Fruit fly (Drosophila melanogaster) whole organism, embryonic: Measurements from ENCODE around the gene CG32278.

Experiments
- Atf-2 ChIP-seq: fragments of 200-800 bp; sonication (Bioruptor generic); optimal IDR thresholded peaks from 2 replicates; lab custom pipeline; 2016; ENCODE audit warnings: missing biosample characterization, missing genetic modification characterization
- B-H1 ChIP-seq: fragments of 200-800 bp; sonication (Bioruptor generic); IDR thresholded peaks from 3 replicates; pipeline ENCODE4 v1.3.6; 2022; ENCODE audit warnings: missing biosample characterization, missing genetic modification characterization
- CG11398 ChIP-seq: fragments of 200-800 bp; sonication (Bioruptor generic); optimal IDR thresholded peaks from 2 replicates; lab custom pipeline; 2016; ENCODE audit warnings: missing biosample characterization, missing genetic modification characterization
- CG13775 ChIP-seq: fragments of 200-800 bp; sonication (Bioruptor generic); optimal IDR thresholded peaks from 3 replicates; lab custom pipeline; 2017; ENCODE audit warnings: missing biosample characterization, mild to moderate bottlenecking, missing genetic modification characterization
- CG14710 ChIP-seq: fragments of 200-800 bp; sonication (Bioruptor generic); optimal IDR thresholded peaks from 3 replicates; lab custom pipeline; 2019; ENCODE audit warnings: missing biosample characterization, mild to moderate bottlenecking, missing genetic modification characterization, moderate library complexity
- CG15073 ChIP-seq: fragments of 200-800 bp; sonication (Bioruptor generic); optimal IDR thresholded peaks from 2 replicates; lab custom pipeline; 2016; ENCODE audit warnings: missing biosample characterization, missing genetic modification characterization
- CG1647 ChIP-seq: fragments of 200-800 bp; sonication (Bioruptor generic); optimal IDR thresholded peaks from 3 replicates; lab custom pipeline; 2016; ENCODE audit warnings: missing biosample characterization, missing genetic modification characterization
- CG17186 ChIP-seq: fragments of 200-800 bp; sonication (Bioruptor generic); optimal IDR thresholded peaks from 3 replicates; lab custom pipeline; 2017; ENCODE audit warnings: missing biosample characterization, missing genetic modification reagents, missing genetic modification characterization
- CG1832 ChIP-seq: fragments of 200-800 bp; sonication (Bioruptor generic); optimal IDR thresholded peaks from 2 replicates; lab custom pipeline; 2017; ENCODE audit warnings: missing biosample characterization, mild to moderate bottlenecking, missing genetic modification characterization, inconsistent platforms
- CG18476 ChIP-seq: fragments of 200-800 bp; sonication (Bioruptor generic); optimal IDR thresholded peaks from 2 replicates; lab custom pipeline; 2016; ENCODE audit warnings: missing biosample characterization, mild to moderate bottlenecking, missing genetic modification characterization
- CG2875 ChIP-seq: fragments of 200-800 bp; sonication (Bioruptor generic); optimal IDR thresholded peaks from 2 replicates; lab custom pipeline; 2017; ENCODE audit warnings: missing biosample characterization, mild to moderate bottlenecking, missing genetic modification characterization, missing genetic modification reagents
- CG30403 ChIP-seq: fragments of 200-800 bp; sonication (Bioruptor generic); optimal IDR thresholded peaks from 3 replicates; lab custom pipeline; 2016; ENCODE audit warnings: missing biosample characterization, missing genetic modification characterization
- CG31365 ChIP-seq: fragments of 200-800 bp; sonication (Bioruptor generic); optimal IDR thresholded peaks from 2 replicates; lab custom pipeline; 2018; ENCODE audit warnings: missing biosample characterization, mild to moderate bottlenecking, missing genetic modification characterization
- CG32767 ChIP-seq: fragments of 200-800 bp; sonication (Bioruptor generic); IDR thresholded peaks from 2 replicates; pipeline ENCODE4 v1.3.6; 2022; ENCODE audit warnings: missing biosample characterization, missing genetic modification characterization
- CG33557 ChIP-seq: fragments of 200-800 bp; sonication (Bioruptor generic); optimal IDR thresholded peaks from 2 replicates; lab custom pipeline; 2019; ENCODE audit warnings: missing biosample characterization, mild to moderate bottlenecking, missing genetic modification characterization, moderate library complexity
- CG34376 ChIP-seq: fragments of 200-800 bp; sonication (Bioruptor generic); optimal IDR thresholded peaks from 2 replicates; lab custom pipeline; 2018; ENCODE audit warnings: missing biosample characterization, mild to moderate bottlenecking, missing genetic modification characterization
- CG4328 ChIP-seq: fragments of 200-800 bp; sonication (Bioruptor generic); optimal IDR thresholded peaks from 3 replicates; lab custom pipeline; 2017; ENCODE audit warnings: missing biosample characterization, missing genetic modification reagents, missing genetic modification characterization
- CG4404 ChIP-seq: fragments of 200-800 bp; sonication (Bioruptor generic); IDR thresholded peaks from 2 replicates; pipeline ENCODE4 v1.3.6; 2022; ENCODE audit warnings: missing biosample characterization, missing genetic modification characterization
- CG6254 ChIP-seq: fragments of 200-800 bp; sonication (Bioruptor generic); optimal IDR thresholded peaks from 3 replicates; lab custom pipeline; 2017; ENCODE audit warnings: mild to moderate bottlenecking, missing biosample characterization, missing genetic modification reagents, missing genetic modification characterization
- CG9215 ChIP-seq: fragments of 200-800 bp; sonication (Bioruptor generic); IDR thresholded peaks from 2 replicates; pipeline ENCODE4 v1.3.6; 2022; ENCODE audit warnings: missing biosample characterization, missing genetic modification characterization
- Dip2 ChIP-seq: fragments of 200-800 bp; sonication (Bioruptor generic); IDR thresholded peaks from 2 replicates; pipeline ENCODE4 v1.3.6; 2022; ENCODE audit warnings: missing biosample characterization, missing genetic modification characterization
- Dp ChIP-seq: fragments of 200-800 bp; sonication (Bioruptor generic); optimal IDR thresholded peaks from 2 replicates; lab custom pipeline; 2018; ENCODE audit warnings: missing biosample characterization, mild to moderate bottlenecking, missing genetic modification characterization, moderate library complexity
- Fer2 ChIP-seq: fragments of 200-800 bp; sonication (Bioruptor generic); optimal IDR thresholded peaks from 2 replicates; lab custom pipeline; 2018; ENCODE audit warnings: missing biosample characterization, mild to moderate bottlenecking, missing genetic modification characterization, moderate library complexity
- HLHmδ ChIP-seq: fragments of 200-800 bp; sonication (Bioruptor generic); optimal IDR thresholded peaks from 2 replicates; lab custom pipeline; 2018; ENCODE audit warnings: missing biosample characterization, mild to moderate bottlenecking, missing genetic modification characterization, moderate library complexity
- Hey ChIP-seq: fragments of 200-800 bp; sonication (Bioruptor generic); optimal IDR thresholded peaks from 3 replicates; lab custom pipeline; 2018; ENCODE audit warnings: missing biosample characterization, mild to moderate bottlenecking, missing genetic modification characterization
- Hr39 ChIP-seq: fragments of >200 bp; optimal IDR thresholded peaks from 2 replicates; lab custom pipeline; 2017
- Hsf ChIP-seq: fragments of 200-800 bp; sonication (Bioruptor generic); optimal IDR thresholded peaks from 3 replicates; lab custom pipeline; 2016; ENCODE audit warnings: missing biosample characterization, missing genetic modification characterization
- Kr ChIP-seq: fragments of 200-800 bp; sonication (Bioruptor generic); optimal IDR thresholded peaks from 2 replicates; lab custom pipeline; 2017; ENCODE audit warnings: missing biosample characterization, mild to moderate bottlenecking, missing genetic modification characterization
- Myb ChIP-seq: fragments of 200-800 bp; sonication (Bioruptor generic); optimal IDR thresholded peaks from 2 replicates; lab custom pipeline; 2016; ENCODE audit warnings: missing biosample characterization, missing genetic modification characterization
- Scr ChIP-seq: fragments of 200-800 bp; sonication (Bioruptor generic); IDR thresholded peaks from 2 replicates; pipeline ENCODE4 v1.3.6; 2022; ENCODE audit warnings: missing biosample characterization, missing genetic modification characterization; ENCODE audit not compliant: partially characterized antibody
- Sry-δ ChIP-seq: fragments of 200-800 bp; sonication (Bioruptor generic); optimal IDR thresholded peaks from 2 replicates; lab custom pipeline; 2016; ENCODE audit warnings: missing biosample characterization, missing genetic modification characterization
- TFAM ChIP-seq: fragments of 200-800 bp; sonication (Bioruptor generic); optimal IDR thresholded peaks from 2 replicates; lab custom pipeline; 2017; ENCODE audit warnings: missing biosample characterization, missing genetic modification characterization, inconsistent platforms
- Tbp ChIP-seq: fragments of >200 bp; optimal IDR thresholded peaks from 2 replicates; lab custom pipeline; 2018; ENCODE audit warnings: missing biosample characterization, missing genetic modification characterization
- ac ChIP-seq: fragments of 200-800 bp; sonication (Bioruptor generic); optimal IDR thresholded peaks from 3 replicates; lab custom pipeline; 2017; ENCODE audit warnings: missing biosample characterization, mild to moderate bottlenecking, missing genetic modification characterization
- caup ChIP-seq: fragments of 200-800 bp; sonication (Bioruptor generic); optimal IDR thresholded peaks from 3 replicates; lab custom pipeline; 2017; ENCODE audit warnings: missing biosample characterization, mild to moderate bottlenecking, missing genetic modification characterization, moderate library complexity; ENCODE audit not compliant: severe bottlenecking
- dm ChIP-seq: fragments of 200-800 bp; sonication (Bioruptor generic); optimal IDR thresholded peaks from 3 replicates; lab custom pipeline; 2016; ENCODE audit warnings: missing biosample characterization, missing genetic modification characterization
- emc ChIP-seq: fragments of 200-800 bp; sonication (Bioruptor generic); optimal IDR thresholded peaks from 2 replicates; lab custom pipeline; 2016; ENCODE audit warnings: missing biosample characterization, missing genetic modification characterization
- ftz-f1 ChIP-seq: fragments of 200-800 bp; sonication (Bioruptor generic); optimal IDR thresholded peaks from 2 replicates; lab custom pipeline; 2016; ENCODE audit warnings: missing biosample characterization, missing genetic modification characterization
- gcm ChIP-seq: fragments of 200-800 bp; sonication (Bioruptor generic); optimal IDR thresholded peaks from 2 replicates; lab custom pipeline; 2019; ENCODE audit warnings: missing biosample characterization, mild to moderate bottlenecking, missing genetic modification characterization, moderate library complexity
- gfzf ChIP-seq: fragments of 200-800 bp; sonication (Bioruptor generic); optimal IDR thresholded peaks from 2 replicates; lab custom pipeline; 2016; ENCODE audit warnings: missing biosample characterization, mild to moderate bottlenecking, missing genetic modification characterization, moderate library complexity
- hth ChIP-seq: fragments of >200 bp; optimal IDR thresholded peaks from 2 replicates; lab custom pipeline; 2017; ENCODE audit warnings: inconsistent platforms
- jumu ChIP-seq: fragments of 200-800 bp; sonication (Bioruptor generic); optimal IDR thresholded peaks from 3 replicates; lab custom pipeline; 2016; ENCODE audit warnings: missing biosample characterization, missing genetic modification characterization
- ken ChIP-seq: fragments of 200-800 bp; sonication (Bioruptor generic); IDR thresholded peaks from 3 replicates; pipeline ENCODE4 v1.3.6; 2022; ENCODE audit warnings: missing biosample characterization, missing genetic modification characterization
- lov ChIP-seq, 2 experiments: fragments of 200-800 bp in 1 of 2; fragments of >200 bp in 1 of 2; sonication (Bioruptor generic) in 1 of 2; IDR thresholded peaks in 1 of 2; optimal IDR thresholded peaks in 1 of 2; 2 replicates in 1 of 2; 3 replicates in 1 of 2; pipeline versions ENCODE4 v1.3.6 to Lab custom; 2017 to 2022; ENCODE audit warnings: missing biosample characterization in 1 of 2, missing genetic modification characterization in 1 of 2
- mirr ChIP-seq: fragments of 200-800 bp; sonication (Bioruptor generic); optimal IDR thresholded peaks from 3 replicates; lab custom pipeline; 2018; ENCODE audit warnings: missing biosample characterization, mild to moderate bottlenecking, missing genetic modification characterization
- org-1 ChIP-seq: fragments of 200-800 bp; sonication (Bioruptor generic); optimal IDR thresholded peaks from 2 replicates; lab custom pipeline; 2017; ENCODE audit warnings: missing biosample characterization, missing genetic modification characterization
- pfk ChIP-seq: fragments of 200-800 bp; sonication (Bioruptor generic); optimal IDR thresholded peaks from 2 replicates; lab custom pipeline; 2018; ENCODE audit warnings: missing biosample characterization, mild to moderate bottlenecking, missing genetic modification characterization, moderate library complexity
- psq ChIP-seq: fragments of 200-800 bp; sonication (Bioruptor generic); optimal IDR thresholded peaks from 2 replicates; lab custom pipeline; 2017; ENCODE audit warnings: missing biosample characterization, missing genetic modification characterization
- pzg ChIP-seq: fragments of 200-800 bp; sonication (Bioruptor generic); optimal IDR thresholded peaks from 3 replicates; lab custom pipeline; 2018; ENCODE audit warnings: missing biosample characterization, mild to moderate bottlenecking, missing genetic modification characterization, moderate library complexity
- stc ChIP-seq: fragments of 200-800 bp; sonication (Bioruptor generic); IDR thresholded peaks from 2 replicates; pipeline ENCODE4 v1.3.6; 2022; ENCODE audit warnings: missing biosample characterization, missing genetic modification characterization
- tin ChIP-seq: fragments of 200-800 bp; sonication (Bioruptor generic); optimal IDR thresholded peaks from 3 replicates; lab custom pipeline; 2016; ENCODE audit warnings: missing biosample characterization, missing genetic modification characterization
- usp ChIP-seq: fragments of >200 bp; optimal IDR thresholded peaks from 2 replicates; lab custom pipeline; 2017; ENCODE audit warnings: missing biosample characterization, missing genetic modification characterization

The CG32278 gene

dm6 chr3L:3218859-3219258 lies 49.8 kb downstream of the CG32278 start, which contains the start of the genes hob and nSMase (continued):
- TF ChIP-seq CG1832 (GFP tag; lab: Kevin White, UChicago) (no peak), Dip2 (no peak), org-1 (GFP tag; lab: Kevin White, UChicago) (no peak), TFAM (GFP tag; lab: Kevin White, UChicago) (no peak), CG1647 (GFP tag; lab: Kevin White, UChicago) (no peak), jumu (GFP tag; lab: Kevin White, UChicago) (no peak), hth (no peak), CG30403 (no peak), usp (no peak), caup (peak; percentile 3), Kr (GFP tag; lab: Kevin White, UChicago) (no peak), tin (GFP tag; lab: Kevin White, UChicago) (no peak), Sry-δ (GFP tag; lab: Kevin White, UChicago) (peak; percentile 45), Hr39 (lab: Kevin White, UChicago) (no peak), CG32767 (GFP tag; lab: Robert Waterston, UW) (no peak), CG18476 (no peak), pfk (GFP tag; lab: Kevin White, UChicago) (no peak), lov (optimal IDR thresholded peaks at IDR 0.05; lab: Kevin White, UChicago) (no peak), lov (GFP tag; IDR thresholded peaks at IDR 0.05; lab: Robert Waterston, UW) (no peak), ftz-f1 (GFP tag; lab: Kevin White, UChicago) (peak; percentile 27), CG4328 (GFP tag; lab: Kevin White, UChicago) (no peak), psq (GFP tag; lab: Kevin White, UChicago) (no peak), ac (GFP tag; lab: Kevin White, UChicago) (no peak), CG2875 (GFP tag; lab: Kevin White, UChicago) (no peak), CG4404 (GFP tag; lab: Robert Waterston, UW) (no peak), Hsf (GFP tag; lab: Kevin White, UChicago) (peak; percentile 28), CG31365 (tag; lab: Kevin White, UChicago) (no peak), CG15073 (GFP tag; lab: Kevin White, UChicago) (no peak), gcm (GFP tag; lab: Kevin White, UChicago) (no peak), Scr (GFP tag; lab: Robert Waterston, UW) (no peak), Tbp (no peak), pzg (GFP tag; lab: Kevin White, UChicago) (peak; percentile 84), Atf-2 (GFP tag; lab: Kevin White, UChicago) (no peak), Dp (GFP tag; lab: Kevin White, UChicago) (peak; percentile 69), CG11398 (GFP tag; lab: Kevin White, UChicago) (no peak), CG17186 (GFP tag; lab: Kevin White, UChicago) (peak; percentile 58), B-H1 (GFP tag; lab: Robert Waterston, UW) (no peak), CG14710 (tag; lab: Kevin White, UChicago) (peak; percentile 61), stc (GFP tag; lab: Robert Waterston, UW) (no peak), Myb (GFP tag; lab: Kevin White, UChicago) (peak; percentile 73), gfzf (GFP tag; lab: Kevin White, UChicago) (peak; percentile 95), CG13775 (GFP tag; lab: Kevin White, UChicago) (peak; percentile 22), Hey (tag; lab: Kevin White, UChicago) (no peak), Fer2 (tag; lab: Kevin White, UChicago) (no peak), CG34376 (GFP tag; lab: Kevin White, UChicago) (peak; percentile 37), CG6254 (GFP tag; lab: Kevin White, UChicago) (no peak), ken (no peak), emc (GFP tag; lab: Kevin White, UChicago) (no peak), mirr (GFP tag; lab: Kevin White, UChicago) (no peak), dm (GFP tag; lab: Kevin White, UChicago) (peak; percentile 38), HLHmδ (GFP tag; lab: Kevin White, UChicago) (no peak), CG9215 (no peak), CG33557 (no peak)
